Worm (Caenorhabditis elegans): Measurements from ENCODE around the gene srj-54.

The srj-54 gene

ce11 chrV:2836501-2836900 is 23.1 kb downstream of the srj-54 start, which contains the start of gene srj-45:
Gene srj-45, minus strand, starts transcription at chrV:2836601.
- TF ChIP-seq ztf-29 (GFP tag; IDR thresholded peaks at IDR 0.05), result no peak
- no peak for TF ChIP-seq klf-2 (GFP tag; conservative IDR thresholded peaks at IDR 0.05)
- no peak for TF ChIP-seq tab-1 (GFP tag; IDR thresholded peaks at IDR 0.05)
- TF ChIP-seq flt-1 (GFP tag; IDR thresholded peaks at IDR 0.05), result no peak
- TF ChIP-seq ztf-23 (GFP tag; IDR thresholded peaks at IDR 0.05), result no peak
- TF ChIP-seq med-1 (GFP tag; optimal IDR thresholded peaks at IDR 0.05; ENCODE audit: insufficient read depth), result no peak
- TF ChIP-seq ref-1 (GFP tag; conservative IDR thresholded peaks at IDR 0.05), result no peak
- TF ChIP-seq cog-1 (tag; optimal IDR thresholded peaks at IDR 0.05), result no peak

ce11 chrV:2832666-2833065 is 27.0 kb downstream of the srj-54 start, which contains the start of gene srj-50:
Gene srj-50, plus strand, starts transcription at chrV:2832966.
- TF ChIP-seq flt-1 (GFP tag; IDR thresholded peaks at IDR 0.05) (no peak), med-1 (GFP tag; optimal IDR thresholded peaks at IDR 0.05; ENCODE audit: insufficient read depth) (no peak), tab-1 (GFP tag; IDR thresholded peaks at IDR 0.05) (no peak), klf-2 (GFP tag; conservative IDR thresholded peaks at IDR 0.05) (no peak), cog-1 (tag; optimal IDR thresholded peaks at IDR 0.05) (no peak), ztf-23 (GFP tag; IDR thresholded peaks at IDR 0.05) (no peak), T22C8.4 (GFP tag; IDR thresholded peaks at IDR 0.05) (no peak), ref-1 (GFP tag; conservative IDR thresholded peaks at IDR 0.05) (no peak), ztf-29 (GFP tag; IDR thresholded peaks at IDR 0.05) (no peak)

- TF ChIP-seq ref-1 (GFP tag; conservative IDR thresholded peaks at IDR 0.05) (no peak), tab-1 (GFP tag; IDR thresholded peaks at IDR 0.05) (no peak), cog-1 (tag; optimal IDR thresholded peaks at IDR 0.05) (no peak)
Observed at ce11 chrV:2830817-2831216, 28.8 kb downstream of the srj-54 start, which contains the start of gene srw-2. Gene srw-2, plus strand, starts transcription at chrV:2830878.

ce11 chrV:2826815-2827214 is 32.8 kb downstream of the srj-54 start, which contains the start of gene T03D3.5:
Gene T03D3.5, minus strand, starts transcription at chrV:2826835.
- no peak for TF ChIP-seq klf-2 (GFP tag; conservative IDR thresholded peaks at IDR 0.05)
- no peak for TF ChIP-seq ztf-29 (GFP tag; IDR thresholded peaks at IDR 0.05)
- no peak for TF ChIP-seq tab-1 (GFP tag; IDR thresholded peaks at IDR 0.05)
- TF ChIP-seq T22C8.4 (GFP tag; IDR thresholded peaks at IDR 0.05), result no peak
- no peak for TF ChIP-seq med-1 (GFP tag; optimal IDR thresholded peaks at IDR 0.05; ENCODE audit: insufficient read depth)
- TF ChIP-seq ztf-23 (GFP tag; IDR thresholded peaks at IDR 0.05), result no peak
- TF ChIP-seq ref-1 (GFP tag; conservative IDR thresholded peaks at IDR 0.05), result no peak

- TF ChIP-seq ztf-29 (GFP tag; IDR thresholded peaks at IDR 0.05) (0 out of 2 replicates have a peak, but pooled peaks have one; percentile 16), T22C8.4 (GFP tag; IDR thresholded peaks at IDR 0.05) (no peak)
Observed at ce11 chrV:2825978-2826377, 33.7 kb downstream of the srj-54 start.

ce11 chrV:2821618-2822272 is 37.9 kb downstream of the srj-54 start, which contains the start of gene srh-36:
Gene srh-36, minus strand, starts transcription at chrV:2821668.
- TF ChIP-seq ztf-23 (GFP tag; IDR thresholded peaks at IDR 0.05), result no peak
- no peak for TF ChIP-seq klf-2 (GFP tag; conservative IDR thresholded peaks at IDR 0.05)
- TF ChIP-seq T22C8.4 (GFP tag; IDR thresholded peaks at IDR 0.05), result no peak
- TF ChIP-seq med-1 (GFP tag; optimal IDR thresholded peaks at IDR 0.05; ENCODE audit: insufficient read depth), result no peak
- TF ChIP-seq ref-1 (GFP tag; conservative IDR thresholded peaks at IDR 0.05), result no peak
- TF ChIP-seq flt-1 (GFP tag; IDR thresholded peaks at IDR 0.05), result no peak
- no peak for TF ChIP-seq tab-1 (GFP tag; IDR thresholded peaks at IDR 0.05)
- no peak for TF ChIP-seq ztf-29 (GFP tag; IDR thresholded peaks at IDR 0.05)

- no peak for TF ChIP-seq flt-1 (GFP tag; IDR thresholded peaks at IDR 0.05)
- TF ChIP-seq tab-1 (GFP tag; IDR thresholded peaks at IDR 0.05), result no peak
- no peak for TF ChIP-seq klf-2 (GFP tag; conservative IDR thresholded peaks at IDR 0.05)
- no peak for TF ChIP-seq med-1 (GFP tag; optimal IDR thresholded peaks at IDR 0.05; ENCODE audit: insufficient read depth)
- TF ChIP-seq cog-1 (tag; optimal IDR thresholded peaks at IDR 0.05), result no peak
- no peak for TF ChIP-seq ref-1 (GFP tag; conservative IDR thresholded peaks at IDR 0.05)
Observed at ce11 chrV:2818117-2818516, 41.5 kb downstream of the srj-54 start, which contains the start of gene srt-34. Gene srt-34, minus strand, starts transcription at chrV:2818217.

- TF ChIP-seq T22C8.4 (GFP tag; IDR thresholded peaks at IDR 0.05), result no peak
Observed at ce11 chrV:2815956-2816355, 43.7 kb downstream of the srj-54 start, which contains the start of gene F54E2.5. Gene F54E2.5, minus strand, starts transcription at chrV:2816056.

- no peak for TF ChIP-seq cog-1 (tag; optimal IDR thresholded peaks at IDR 0.05)
- TF ChIP-seq ref-1 (GFP tag; conservative IDR thresholded peaks at IDR 0.05), result no peak
- TF ChIP-seq ztf-23 (GFP tag; IDR thresholded peaks at IDR 0.05), result no peak
- TF ChIP-seq flt-1 (GFP tag; IDR thresholded peaks at IDR 0.05), result no peak
- TF ChIP-seq klf-2 (GFP tag; conservative IDR thresholded peaks at IDR 0.05), result no peak
- TF ChIP-seq tab-1 (GFP tag; IDR thresholded peaks at IDR 0.05), result no peak
- TF ChIP-seq med-1 (GFP tag; optimal IDR thresholded peaks at IDR 0.05; ENCODE audit: insufficient read depth), result no peak
- TF ChIP-seq ztf-29 (GFP tag; IDR thresholded peaks at IDR 0.05), result no peak
Observed at ce11 chrV:2813856-2814255, 45.8 kb downstream of the srj-54 start, which contains the start of gene F54E2.9. Gene F54E2.9, minus strand, starts transcription at chrV:2813987.

ce11 chrV:2810164-2810563 is 49.5 kb downstream of the srj-54 start, which contains the start of gene F54E2.1:
Gene F54E2.1, plus strand, starts transcription at chrV:2810398.
- TF ChIP-seq ztf-23 (GFP tag; IDR thresholded peaks at IDR 0.05) (no peak), ref-1 (GFP tag; conservative IDR thresholded peaks at IDR 0.05) (no peak), ztf-29 (GFP tag; IDR thresholded peaks at IDR 0.05) (no peak), klf-2 (GFP tag; conservative IDR thresholded peaks at IDR 0.05) (no peak), cog-1 (tag; optimal IDR thresholded peaks at IDR 0.05) (no peak), T22C8.4 (GFP tag; IDR thresholded peaks at IDR 0.05) (no peak), tab-1 (GFP tag; IDR thresholded peaks at IDR 0.05) (no peak), med-1 (GFP tag; optimal IDR thresholded peaks at IDR 0.05; ENCODE audit: insufficient read depth) (no peak), flt-1 (GFP tag; IDR thresholded peaks at IDR 0.05) (no peak)
